Fruit fly (Drosophila melanogaster) whole organism, prepupa: ENCODE data around the gene CG6415.

ENCODE experiments used
- Blimp-1 ChIP-seq: fragments of 200-800 bp; sonication (Bioruptor generic); optimal IDR thresholded peaks from 3 replicates; lab custom pipeline; 2017; ENCODE audit warnings: missing biosample characterization, missing genetic modification characterization, mild to moderate bottlenecking, moderate library complexity, missing genetic modification reagents
- CG10631 ChIP-seq: fragments of 200-800 bp; sonication (Bioruptor generic); optimal IDR thresholded peaks from 2 replicates; lab custom pipeline; 2016; ENCODE audit warnings: missing biosample characterization, missing genetic modification characterization
- CG11294 ChIP-seq: fragments of 200-800 bp; sonication (Bioruptor generic); IDR thresholded peaks from 2 replicates; pipeline ENCODE4 v1.3.6; 2022; ENCODE audit warnings: missing biosample characterization, missing genetic modification characterization
- CG11762 ChIP-seq: fragments of 200-800 bp; sonication (Bioruptor generic); optimal IDR thresholded peaks from 3 replicates; lab custom pipeline; 2016; ENCODE audit warnings: missing biosample characterization, missing genetic modification characterization; ENCODE audit not compliant: insufficient read depth
- CG11902 ChIP-seq: fragments of 200-800 bp; sonication (Bioruptor generic); optimal IDR thresholded peaks from 3 replicates; lab custom pipeline; 2016; ENCODE audit warnings: missing biosample characterization, missing genetic modification characterization
- CG15336 ChIP-seq: fragments of 200-800 bp; sonication (Bioruptor generic); IDR thresholded peaks from 2 replicates; pipeline ENCODE4 v1.3.6; 2022; ENCODE audit warnings: missing biosample characterization, missing genetic modification characterization
- CG1621 ChIP-seq: fragments of 200-800 bp; sonication (Bioruptor generic); optimal IDR thresholded peaks from 3 replicates; lab custom pipeline; 2018; ENCODE audit warnings: missing biosample characterization, mild to moderate bottlenecking, missing genetic modification characterization
- CG16779 ChIP-seq: fragments of 200-800 bp; sonication (Bioruptor generic); optimal IDR thresholded peaks from 3 replicates; lab custom pipeline; 2017; ENCODE audit warnings: missing biosample characterization, mild to moderate bottlenecking, missing genetic modification characterization
- CG3032 ChIP-seq: fragments of 200-800 bp; optimal IDR thresholded peaks from 2 replicates; lab custom pipeline; 2019; ENCODE audit warnings: missing biosample characterization, mild to moderate bottlenecking, missing genetic modification characterization, moderate library complexity
- CG31627 ChIP-seq: fragments of 200-800 bp; sonication (Bioruptor generic); optimal IDR thresholded peaks from 3 replicates; lab custom pipeline; 2016; ENCODE audit warnings: missing biosample characterization, missing genetic modification characterization
- CG34406 ChIP-seq: fragments of 200-800 bp; sonication (Bioruptor generic); optimal IDR thresholded peaks from 3 replicates; lab custom pipeline; 2016; ENCODE audit warnings: missing biosample characterization, missing genetic modification characterization
- CG4318 ChIP-seq: fragments of 200-800 bp; sonication (Bioruptor generic); optimal IDR thresholded peaks from 3 replicates; lab custom pipeline; 2017; ENCODE audit warnings: missing biosample characterization, mild to moderate bottlenecking, missing genetic modification characterization
- CG6163 ChIP-seq: fragments of 200-800 bp; sonication (Bioruptor generic); IDR thresholded peaks from 3 replicates; pipeline ENCODE4 v1.3.6; 2022; ENCODE audit warnings: missing biosample characterization, missing genetic modification characterization
- CG6808 ChIP-seq: fragments of 200-800 bp; sonication (Bioruptor generic); optimal IDR thresholded peaks from 3 replicates; lab custom pipeline; 2017; ENCODE audit warnings: missing biosample characterization, missing genetic modification characterization, mild to moderate bottlenecking, moderate library complexity, missing genetic modification reagents
- CG6854 ChIP-seq: fragments of 200-800 bp; sonication (Bioruptor generic); optimal IDR thresholded peaks from 2 replicates; lab custom pipeline; 2017; ENCODE audit warnings: missing biosample characterization, mild to moderate bottlenecking, missing genetic modification characterization
- CG8119 ChIP-seq: fragments of 200-800 bp; sonication (Bioruptor generic); IDR thresholded peaks from 3 replicates; pipeline ENCODE4 v1.3.6; 2022; ENCODE audit warnings: missing biosample characterization, missing genetic modification characterization
- CG8319 ChIP-seq: fragments of 200-800 bp; sonication (Bioruptor generic); optimal IDR thresholded peaks from 3 replicates; lab custom pipeline; 2016; ENCODE audit warnings: missing biosample characterization, missing genetic modification characterization
- CG8632 ChIP-seq: fragments of 200-800 bp; sonication (Bioruptor generic); optimal IDR thresholded peaks from 3 replicates; lab custom pipeline; 2016; ENCODE audit warnings: missing biosample characterization, missing genetic modification characterization
- CG9139 ChIP-seq: fragments of 200-800 bp; sonication (Bioruptor generic); optimal IDR thresholded peaks from 3 replicates; lab custom pipeline; 2017; ENCODE audit warnings: missing biosample characterization, mild to moderate bottlenecking, missing genetic modification characterization
- Eip75B ChIP-seq: fragments of 200-800 bp; sonication (Bioruptor generic); optimal IDR thresholded peaks from 3 replicates; lab custom pipeline; 2016; ENCODE audit warnings: missing biosample characterization, missing genetic modification characterization
- Eip93F ChIP-seq: fragments of 200-800 bp; sonication (Bioruptor generic); optimal IDR thresholded peaks from 2 replicates; lab custom pipeline; 2016; ENCODE audit warnings: missing biosample characterization, mild to moderate bottlenecking, missing genetic modification characterization
- Hr38 ChIP-seq: sonication (Bioruptor generic); optimal IDR thresholded peaks from 2 replicates; lab custom pipeline; 2016; ENCODE audit warnings: missing biosample characterization, missing genetic modification characterization
- Hr4 ChIP-seq: fragments of 200-800 bp; sonication (Bioruptor generic); optimal IDR thresholded peaks from 3 replicates; lab custom pipeline; 2016; ENCODE audit warnings: missing biosample characterization, missing genetic modification characterization
- Lpt ChIP-seq: fragments of 200-800 bp; sonication (Bioruptor generic); optimal IDR thresholded peaks from 3 replicates; lab custom pipeline; 2016; ENCODE audit warnings: missing biosample characterization, missing genetic modification characterization
- OdsH ChIP-seq: fragments of 200-800 bp; sonication (Bioruptor generic); optimal IDR thresholded peaks from 3 replicates; lab custom pipeline; 2016; ENCODE audit warnings: missing biosample characterization, missing genetic modification characterization
- Sox14 ChIP-seq: fragments of 200-800 bp; sonication (Bioruptor generic); optimal IDR thresholded peaks from 3 replicates; lab custom pipeline; 2016; ENCODE audit warnings: missing biosample characterization, missing genetic modification characterization
- Sox15 ChIP-seq: fragments of 200-800 bp; sonication (Bioruptor generic); optimal IDR thresholded peaks from 3 replicates; lab custom pipeline; 2016; ENCODE audit warnings: missing biosample characterization, missing genetic modification characterization
- achi ChIP-seq: fragments of 200-800 bp; sonication (Bioruptor generic); optimal IDR thresholded peaks from 3 replicates; lab custom pipeline; 2016; ENCODE audit warnings: missing biosample characterization, missing genetic modification characterization
- dac ChIP-seq: fragments of 200-800 bp; sonication (Bioruptor generic); optimal IDR thresholded peaks from 2 replicates; lab custom pipeline; 2017; ENCODE audit warnings: missing biosample characterization, mild to moderate bottlenecking, missing genetic modification characterization
- fd59A ChIP-seq: fragments of 200-800 bp; sonication (Bioruptor generic); optimal IDR thresholded peaks from 2 replicates; lab custom pipeline; 2017; ENCODE audit warnings: missing biosample characterization, mild to moderate bottlenecking, missing genetic modification characterization, missing genetic modification reagents
- fd85E ChIP-seq: fragments of 200-800 bp; sonication (Bioruptor generic); optimal IDR thresholded peaks from 3 replicates; lab custom pipeline; 2016; ENCODE audit warnings: missing biosample characterization, missing genetic modification characterization
- fkh ChIP-seq: fragments of 200-800 bp; sonication (Bioruptor generic); optimal IDR thresholded peaks from 3 replicates; lab custom pipeline; 2017; ENCODE audit warnings: missing biosample characterization, mild to moderate bottlenecking, missing genetic modification characterization, moderate library complexity
- net ChIP-seq: fragments of 200-800 bp; sonication (Bioruptor generic); optimal IDR thresholded peaks from 3 replicates; lab custom pipeline; 2016; ENCODE audit warnings: missing biosample characterization, missing genetic modification characterization
- pdm3 ChIP-seq: fragments of 200-800 bp; sonication (Bioruptor generic); optimal IDR thresholded peaks from 3 replicates; lab custom pipeline; 2016; ENCODE audit warnings: missing biosample characterization, missing genetic modification characterization
- spab ChIP-seq: fragments of 200-800 bp; sonication (Bioruptor generic); optimal IDR thresholded peaks from 2 replicates; lab custom pipeline; 2017; ENCODE audit warnings: missing biosample characterization, mild to moderate bottlenecking, missing genetic modification characterization, missing genetic modification reagents
- ss ChIP-seq, 2 experiments: fragments of 200-800 bp; sonication (Bioruptor generic); optimal IDR thresholded peaks; 2 replicates in 1 of 2; 3 replicates in 1 of 2; lab custom pipeline; 2017 to 2018; ENCODE audit warnings: mild to moderate bottlenecking in 2 of 2, missing biosample characterization in 2 of 2, missing genetic modification characterization in 2 of 2, moderate library complexity in 1 of 2
- svp ChIP-seq: fragments of 200-800 bp; sonication (Bioruptor generic); peaks from one replicate; lab custom pipeline; 2016; ENCODE audit warnings: missing biosample characterization, missing genetic modification characterization
- topi ChIP-seq: fragments of 200-800 bp; sonication (Bioruptor generic); optimal IDR thresholded peaks from 3 replicates; lab custom pipeline; 2016; ENCODE audit warnings: missing biosample characterization, missing genetic modification characterization

CG6415 gene

dm6 chr2L:10682197-10682596, 21.2 kb upstream of the CG6415 start:
- TF ChIP-seq svp (GFP tag; lab: Kevin White, UChicago) (no peak), CG11902 (GFP tag; lab: Kevin White, UChicago) (no peak), fd59A (GFP tag; lab: Kevin White, UChicago) (no peak), CG31627 (GFP tag; lab: Kevin White, UChicago) (no peak), dac (GFP tag; lab: Kevin White, UChicago) (no peak), Sox15 (no peak), Eip93F (no peak), CG9139 (no peak), Eip75B (GFP tag; lab: Kevin White, UChicago) (no peak), net (no peak)

- TF ChIP-seq fd85E (no peak), CG6808 (GFP tag; lab: Kevin White, UChicago) (no peak), CG8119 (GFP tag; lab: Robert Waterston, UW) (no peak), fd59A (GFP tag; lab: Kevin White, UChicago) (no peak), pdm3 (GFP tag; lab: Kevin White, UChicago) (no peak), CG16779 (tag; lab: Kevin White, UChicago) (no peak), Blimp-1 (GFP tag; lab: Kevin White, UChicago) (no peak), CG31627 (GFP tag; lab: Kevin White, UChicago) (no peak), CG4318 (GFP tag; lab: Kevin White, UChicago) (no peak), Sox15 (no peak), CG10631 (GFP tag; lab: Kevin White, UChicago) (no peak), CG6854 (GFP tag; lab: Kevin White, UChicago) (no peak)
Observed at dm6 chr2L:10682912-10683311, 20.5 kb upstream of the CG6415 start.

- TF ChIP-seq CG4318 (GFP tag; lab: Kevin White, UChicago) (no peak), CG11762 (GFP tag; lab: Kevin White, UChicago) (no peak), CG6808 (GFP tag; lab: Kevin White, UChicago) (no peak), CG9139 (no peak), CG6163 (GFP tag; lab: Robert Waterston, UW) (no peak), Hr4 (GFP tag; lab: Kevin White, UChicago) (no peak), pdm3 (GFP tag; lab: Kevin White, UChicago) (no peak), svp (GFP tag; lab: Kevin White, UChicago) (no peak), achi (GFP tag; lab: Kevin White, UChicago) (no peak), Sox14 (no peak), CG31627 (GFP tag; lab: Kevin White, UChicago) (no peak), Hr38 (GFP tag; lab: Kevin White, UChicago) (no peak), CG8632 (GFP tag; lab: Kevin White, UChicago) (no peak), net (no peak), fkh (GFP tag; lab: Kevin White, UChicago) (no peak), CG15336 (GFP tag; lab: Robert Waterston, UW) (no peak), Lpt (no peak)
Observed at dm6 chr2L:10684309-10684708, 19.1 kb upstream of the CG6415 start, which contains the start of gene CG7299. Gene CG7299, minus strand, starts transcription at chr2L:10684409.

dm6 chr2L:10685666-10686065, 17.8 kb upstream of the CG6415 start:
- no peak for TF ChIP-seq spab (GFP tag; lab: Kevin White, UChicago)
- TF ChIP-seq CG11902 (GFP tag; lab: Kevin White, UChicago), result no peak
- TF ChIP-seq CG8319 (GFP tag; lab: Kevin White, UChicago), result no peak
- no peak for TF ChIP-seq ss (GFP tag; optimal IDR thresholded peaks at IDR 0.05; lab: Kevin White, UChicago)
- no peak for TF ChIP-seq CG3032
- TF ChIP-seq topi (GFP tag; lab: Kevin White, UChicago), result no peak
- TF ChIP-seq OdsH, result no peak
- TF ChIP-seq CG16779 (tag; lab: Kevin White, UChicago), result no peak
- no peak for TF ChIP-seq fd59A (GFP tag; lab: Kevin White, UChicago)
- TF ChIP-seq Sox15, result no peak
- no peak for TF ChIP-seq CG6808 (GFP tag; lab: Kevin White, UChicago)
- TF ChIP-seq CG4318 (GFP tag; lab: Kevin White, UChicago), result no peak
- no peak for TF ChIP-seq CG34406 (GFP tag; lab: Kevin White, UChicago)
- TF ChIP-seq CG11294 (GFP tag; lab: Robert Waterston, UW), result no peak
- no peak for TF ChIP-seq CG1621 (tag; lab: Kevin White, UChicago)
- TF ChIP-seq, all 60 proteins: peak for 0
